Fruit fly (Drosophila melanogaster) Kc167 (cell line): ENCODE results near the gene CG31013.

Experiments used
- Myc ChIP-seq: fragments of >200 bp; optimal IDR thresholded peaks from 2 replicates; lab custom pipeline; 2017; ENCODE audit warnings: missing external identifiers
- h ChIP-seq: fragments of >200 bp; optimal IDR thresholded peaks from 3 replicates; lab custom pipeline; 2018; ENCODE audit warnings: missing external identifiers

DNA sequence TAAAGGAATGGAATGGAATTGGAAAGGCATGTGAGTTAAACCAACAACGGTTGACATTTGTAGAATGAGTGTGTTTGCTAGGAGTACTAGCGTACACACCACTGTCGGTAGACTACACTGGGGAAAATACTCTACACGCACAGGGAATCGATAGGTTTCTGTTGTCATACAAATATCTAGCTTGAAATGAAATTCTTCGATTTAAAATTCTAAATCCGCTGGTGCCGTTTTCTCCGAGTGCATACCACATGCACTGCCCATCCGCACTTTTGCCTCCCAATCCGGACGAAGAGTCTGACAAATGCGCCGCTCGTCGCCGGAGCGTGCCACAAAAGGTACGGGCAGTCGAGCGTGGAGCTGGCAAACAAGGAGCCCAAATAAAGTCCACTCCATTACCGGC, 16.8 kb downstream of the CG31013 start, which contains the start of gene CG2267:
- TF ChIP-seq h, result no peak
- TF ChIP-seq Myc, result no peak
